Worm (Caenorhabditis elegans) whole organism, L3 larva: Measurements from ENCODE around the gene cnd-1.

Experiments used
- R02D3.7 ChIP-seq: fragments of 150-350 bp; optimal IDR thresholded peaks from 2 replicates; lab custom pipeline; 2014; ENCODE audit warnings: missing biosample characterization, missing genetic modification characterization
- ama-1 ChIP-seq: fragments of 150-350 bp; optimal IDR thresholded peaks from 2 replicates; lab custom pipeline; 2018
- ceh-28 ChIP-seq: fragments of 150-350 bp; optimal IDR thresholded peaks from 2 replicates; lab custom pipeline; 2014; ENCODE audit warnings: missing biosample characterization, missing genetic modification reagents, missing genetic modification characterization
- egl-27 ChIP-seq: sonication (generic microtip); optimal IDR thresholded peaks from 4 replicates; lab custom pipeline; 2017; ENCODE audit warnings: missing biosample characterization, missing genetic modification reagents, missing genetic modification characterization
- egl-5 ChIP-seq: fragments of 150-350 bp; optimal IDR thresholded peaks from 2 replicates; lab custom pipeline; 2017; ENCODE audit warnings: missing biosample characterization, missing genetic modification reagents, missing genetic modification characterization, inconsistent platforms
- elt-2 ChIP-seq: sonication (generic microtip); optimal IDR thresholded peaks from 2 replicates; lab custom pipeline; 2016; ENCODE audit warnings: missing genetic modification reagents, mild to moderate bottlenecking, missing genetic modification characterization, missing compliant biosample characterization
- eor-1 ChIP-seq, 2 experiments: fragments of 150-350 bp; optimal IDR thresholded peaks; 2 replicates each; lab custom pipeline; 2014 to 2018; ENCODE audit warnings: missing biosample characterization in 2 of 2, missing genetic modification characterization in 2 of 2
- hmg-11 ChIP-seq: sonication (generic microtip); optimal IDR thresholded peaks from 2 replicates; lab custom pipeline; 2016; ENCODE audit warnings: missing genetic modification characterization, missing compliant biosample characterization
- jun-1 ChIP-seq: fragments of 150-350 bp; optimal IDR thresholded peaks from 2 replicates; lab custom pipeline; 2014; ENCODE audit warnings: missing biosample characterization, missing genetic modification reagents, missing genetic modification characterization
- lin-39 ChIP-seq: fragments of 150-350 bp; optimal IDR thresholded peaks from 2 replicates; lab custom pipeline; 2018; ENCODE audit warnings: missing biosample characterization, missing genetic modification reagents, missing genetic modification characterization
- lsy-12 ChIP-seq: sonication (generic microtip); optimal IDR thresholded peaks from 2 replicates; lab custom pipeline; 2016; ENCODE audit warnings: mild to moderate bottlenecking, missing genetic modification characterization, missing compliant biosample characterization
- mdl-1 ChIP-seq: fragments of 150-350 bp; optimal IDR thresholded peaks from 2 replicates; lab custom pipeline; 2014; ENCODE audit warnings: missing biosample characterization, missing genetic modification characterization
- mml-1 ChIP-seq: fragments of 150-350 bp; sonication (generic microtip); optimal IDR thresholded peaks from 3 replicates; lab custom pipeline; 2014; ENCODE audit warnings: missing biosample characterization, missing genetic modification characterization
- nfya-1 ChIP-seq: sonication (generic microtip); optimal IDR thresholded peaks from 2 replicates; lab custom pipeline; 2017; ENCODE audit warnings: missing genetic modification characterization, mild to moderate bottlenecking, missing compliant biosample characterization, antibody characterized with exemption, moderate library complexity; ENCODE audit not compliant: insufficient read depth
- nhr-23 ChIP-seq: fragments of 150-350 bp; optimal IDR thresholded peaks from 2 replicates; lab custom pipeline; 2014; ENCODE audit warnings: missing biosample characterization, missing genetic modification reagents, missing genetic modification characterization
- nhr-237 ChIP-seq: fragments of 150-350 bp; optimal IDR thresholded peaks from 2 replicates; lab custom pipeline; 2014; ENCODE audit warnings: missing biosample characterization, missing genetic modification characterization
- nhr-25 ChIP-seq: sonication (generic microtip); optimal IDR thresholded peaks from 2 replicates; lab custom pipeline; 2017; ENCODE audit warnings: missing biosample characterization, missing genetic modification characterization
- nhr-43 ChIP-seq: sonication (generic microtip); optimal IDR thresholded peaks from 2 replicates; lab custom pipeline; 2016; ENCODE audit warnings: mild to moderate bottlenecking, missing genetic modification characterization, missing compliant biosample characterization; ENCODE audit not compliant: poor library complexity, severe bottlenecking
- nhr-76 ChIP-seq: fragments of 150-350 bp; sonication (generic microtip); optimal IDR thresholded peaks from 5 replicates; lab custom pipeline; 2014; ENCODE audit warnings: missing biosample characterization, missing genetic modification characterization
- nhr-77 ChIP-seq: fragments of 150-350 bp; optimal IDR thresholded peaks from 2 replicates; lab custom pipeline; 2014; ENCODE audit warnings: missing biosample characterization, missing genetic modification characterization
- pha-4 ChIP-seq: fragments of 150-350 bp; optimal IDR thresholded peaks from 2 replicates; lab custom pipeline; 2014; ENCODE audit warnings: missing biosample characterization, missing genetic modification reagents, missing genetic modification characterization
- sea-2 ChIP-seq: fragments of 150-350 bp; sonication (generic microtip); optimal IDR thresholded peaks from 4 replicates; lab custom pipeline; 2014; ENCODE audit warnings: missing biosample characterization, missing genetic modification reagents, missing genetic modification characterization
- unc-39 ChIP-seq: sonication (generic microtip); optimal IDR thresholded peaks from 4 replicates; lab custom pipeline; 2017; ENCODE audit warnings: missing biosample characterization, missing genetic modification characterization
- unc-62 ChIP-seq: fragments of 150-350 bp; sonication (generic microtip); optimal IDR thresholded peaks from 4 replicates; lab custom pipeline; 2014; ENCODE audit warnings: missing biosample characterization, missing genetic modification reagents, missing genetic modification characterization
- ztf-4 ChIP-seq: fragments of 150-350 bp; optimal IDR thresholded peaks from 2 replicates; lab custom pipeline; 2014; ENCODE audit warnings: missing biosample characterization, missing genetic modification characterization

The cnd-1 gene

DNA sequence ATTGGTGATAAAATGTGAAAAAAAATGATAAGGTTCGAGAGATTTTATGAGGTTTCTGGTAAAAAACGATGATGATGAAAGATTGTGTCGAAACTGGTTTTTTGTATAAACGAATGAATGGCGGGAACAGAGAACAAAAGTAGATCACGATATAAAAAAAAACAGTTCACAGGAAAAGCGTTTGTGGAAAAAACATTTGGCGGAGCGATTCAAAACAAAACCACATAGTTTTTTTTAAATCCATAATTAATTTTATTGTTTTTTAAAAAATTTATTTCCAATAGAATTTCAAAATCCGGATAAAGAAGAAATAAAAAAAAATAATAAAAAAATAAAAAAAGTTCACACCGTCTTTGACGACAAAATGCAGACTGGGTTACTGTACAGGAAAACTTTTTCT, 29.1 kb downstream of the cnd-1 start, which contains the start of gene ZC155.4:
TSS of gene ZC155.4 (minus strand) at position 101 of the 400 bp plus-strand sequence.
- TF ChIP-seq hmg-11 (tag; lab: Kevin White, UChicago) (no peak), R02D3.7 (tag; lab: Kevin White, UChicago) (no peak), mml-1 (tag; lab: Kevin White, UChicago) (no peak), unc-62 (GFP tag; lab: Kevin White, UChicago) (no peak), nhr-23 (no peak), sea-2 (GFP tag; lab: Kevin White, UChicago) (no peak), lin-39 (tag; lab: Kevin White, UChicago) (no peak), ama-1 (lab: Kevin White, UChicago) (no peak), elt-2 (tag; lab: Kevin White, UChicago) (no peak), nfya-1 (tag; lab: Kevin White, UChicago) (no peak)

DNA sequence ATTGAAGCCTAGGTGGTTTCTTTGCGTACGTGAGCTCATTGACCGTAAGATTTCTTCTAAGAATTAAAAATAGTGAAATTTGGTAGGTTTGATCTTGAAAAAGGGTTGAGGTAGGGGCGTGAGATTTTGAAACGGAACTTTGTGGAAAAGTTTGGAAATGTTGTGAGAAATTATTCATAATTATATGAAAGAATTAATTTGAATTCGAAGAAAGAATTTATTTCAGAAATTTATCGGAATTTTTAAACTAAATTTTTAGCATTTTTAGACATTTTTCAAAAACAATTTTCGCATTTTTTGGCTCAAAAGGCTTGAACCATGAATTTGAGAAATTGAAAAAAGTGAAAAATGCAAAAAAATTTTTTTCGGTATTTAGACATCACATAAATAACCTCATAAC, 30.3 kb downstream of the cnd-1 start:
- TF ChIP-seq nhr-76 (tag; lab: Kevin White, UChicago) (no peak), nhr-23 (no peak), egl-27 (no peak), ama-1 (lab: Kevin White, UChicago) (no peak), nhr-77 (tag; lab: Kevin White, UChicago) (no peak)
- TF ChIP-seq, all 47 proteins: peak for 0

DNA sequence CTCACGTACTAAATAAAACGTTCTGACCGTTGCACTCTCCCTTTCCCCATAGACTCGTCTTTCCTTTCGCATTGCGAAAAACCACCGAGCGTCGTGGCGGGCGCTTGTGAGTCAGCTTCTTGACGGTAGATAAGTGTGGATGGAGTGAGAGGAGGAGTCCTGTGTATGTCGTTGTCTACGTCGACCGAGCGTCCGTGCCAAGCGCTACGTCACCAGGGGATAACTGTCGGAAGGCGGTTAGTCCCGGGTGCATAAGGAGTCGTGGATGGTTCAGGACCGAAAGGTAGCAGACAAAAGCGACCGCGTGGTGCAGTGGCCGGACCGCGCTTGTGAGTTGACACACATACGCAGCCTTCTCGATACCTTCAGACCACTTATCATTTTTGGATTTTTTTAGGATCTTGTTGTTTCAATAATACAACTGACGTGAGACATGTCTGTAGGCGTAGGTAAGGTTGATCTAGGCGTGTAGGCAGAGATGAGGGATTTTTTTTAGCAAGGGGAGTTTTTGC, 33.2 kb downstream of the cnd-1 start:
- TF ChIP-seq ceh-28 (tag; lab: Kevin White, UChicago) (peak; percentile 27), lin-39 (tag; lab: Kevin White, UChicago) (peak; percentile 25), nhr-43 (tag; lab: Kevin White, UChicago) (peak; percentile 74), elt-2 (tag; lab: Kevin White, UChicago) (peak; percentile 63), ztf-4 (peak; percentile 3), hmg-11 (tag; lab: Kevin White, UChicago) (peak; percentile 80), jun-1 (tag; lab: Kevin White, UChicago) (peak; percentile 1), lsy-12 (peak; percentile 59), pha-4 (tag; lab: Kevin White, UChicago) (peak; percentile 40), nfya-1 (tag; lab: Kevin White, UChicago) (peak; percentile 63), nhr-23 (peak; percentile 62), nhr-25 (tag; lab: Kevin White, UChicago) (peak; percentile 51)

DNA sequence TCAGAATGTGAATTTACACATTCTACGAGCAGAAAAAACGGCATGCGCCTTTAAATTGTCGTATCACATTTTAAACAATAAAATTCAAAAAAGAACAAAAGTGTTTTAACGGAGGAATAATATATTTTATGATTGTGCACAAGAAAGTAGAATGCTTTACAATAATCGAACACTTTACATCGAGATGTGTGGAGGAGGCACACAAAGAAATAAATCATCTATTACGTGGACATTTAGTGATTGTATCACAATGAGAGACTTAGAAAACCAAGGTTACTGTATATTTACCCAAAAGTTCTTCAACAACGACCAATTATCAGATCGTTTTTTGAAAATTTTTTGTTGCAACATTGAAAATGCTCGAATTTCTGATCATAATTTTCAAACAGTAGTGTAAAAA, 34.2 kb downstream of the cnd-1 start:
- TF ChIP-seq pha-4 (tag; lab: Kevin White, UChicago): peak; percentile 15
- TF ChIP-seq nhr-237 (tag; lab: Kevin White, UChicago): no peak

DNA sequence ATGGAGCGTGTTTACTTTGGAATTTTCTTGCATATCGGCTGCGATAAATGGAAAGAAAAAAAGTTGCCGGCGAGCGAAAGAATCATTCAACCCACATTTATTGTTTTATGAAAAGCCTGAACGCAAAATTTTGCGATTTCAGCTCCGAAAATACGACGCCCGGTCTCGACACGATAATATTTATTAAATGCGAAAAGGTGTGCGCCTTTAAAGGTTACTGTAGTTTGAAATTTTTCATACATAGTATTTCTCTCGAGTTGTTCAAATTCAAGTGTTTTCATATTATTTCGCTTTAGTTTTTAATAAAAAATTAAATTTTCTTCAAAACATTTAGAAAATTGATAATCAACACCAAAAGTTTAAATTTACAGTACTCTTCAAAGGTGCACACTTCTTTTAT, 35.4 kb downstream of the cnd-1 start, which contains the start of gene syx-16:
TSS of gene syx-16 (minus strand) at position 118 of the 400 bp plus-strand sequence.
- TF ChIP-seq unc-39 (tag; lab: Kevin White, UChicago) (no peak), nfya-1 (tag; lab: Kevin White, UChicago) (peak; percentile 29)
- TF ChIP-seq, all 47 proteins: peak for 1

DNA sequence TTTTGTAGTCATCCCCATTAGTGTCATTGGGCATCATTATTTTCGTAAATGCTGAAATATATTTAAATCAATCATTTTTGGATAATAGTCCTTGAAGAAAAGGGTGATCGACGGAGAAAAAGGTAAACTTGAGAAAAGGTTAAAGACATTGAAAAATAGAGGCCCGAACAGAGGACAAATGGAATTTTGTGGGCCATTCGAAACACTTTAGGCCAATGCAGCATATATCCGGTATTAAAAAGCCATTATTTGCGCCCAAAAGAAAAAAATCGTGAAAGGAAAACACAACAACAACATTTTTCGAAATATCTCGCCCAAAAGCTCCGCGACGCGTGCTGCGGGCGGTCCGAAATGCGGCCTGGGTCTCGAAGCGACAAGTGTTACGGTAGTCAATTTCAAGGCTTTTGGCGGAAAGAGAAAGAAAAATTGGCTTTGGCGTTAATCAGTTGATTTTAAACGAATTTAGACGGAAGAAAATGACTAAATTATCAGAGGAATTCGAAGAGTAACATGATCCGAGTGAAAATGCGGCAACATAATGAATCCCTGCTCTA, 37.5 kb downstream of the cnd-1 start, which contains the start of gene morc-1:
TSS of gene morc-1 (minus strand) at position 51 of the 554 bp plus-strand sequence.
- TF ChIP-seq R02D3.7 (tag; lab: Kevin White, UChicago) (no peak), eor-1 (tag; optimal IDR thresholded peaks at IDR 0.05; lab: Kevin White, UChicago) (no peak), mdl-1 (tag; lab: Kevin White, UChicago) (no peak), egl-5 (no peak)

DNA sequence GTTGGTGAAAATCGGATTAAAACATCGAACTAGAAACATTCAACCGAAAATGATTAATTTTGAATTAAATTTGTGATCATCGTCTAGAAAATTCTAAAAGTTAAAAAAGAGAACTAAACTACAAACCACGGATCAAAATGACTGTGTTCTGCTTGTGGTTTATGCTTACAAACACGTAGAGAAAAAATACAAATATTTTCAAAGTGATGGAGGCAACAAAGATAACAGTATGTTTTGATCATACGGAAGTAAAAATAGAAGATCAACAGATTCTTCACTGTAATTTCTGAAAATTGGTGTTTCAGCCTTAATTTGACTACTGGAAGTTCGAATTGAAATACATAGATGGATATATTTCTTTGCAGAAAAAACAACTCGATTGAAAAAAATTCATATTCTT, 41.1 kb downstream of the cnd-1 start:
- no peak for TF ChIP-seq unc-39 (tag; lab: Kevin White, UChicago)
- TF ChIP-seq R02D3.7 (tag; lab: Kevin White, UChicago): no peak
- TF ChIP-seq lsy-12: no peak
